Fruit fly (Drosophila melanogaster) whole organism, embryonic: ENCODE results near the gene ppk30.

Source experiments
- CG10147 ChIP-seq: fragments of 200-800 bp; sonication (Bioruptor generic); optimal IDR thresholded peaks from 2 replicates; lab custom pipeline; 2019; ENCODE audit warnings: missing biosample characterization, mild to moderate bottlenecking, missing genetic modification characterization, moderate library complexity
- CG1024 ChIP-seq: fragments of 200-800 bp; sonication (Bioruptor generic); IDR thresholded peaks from 2 replicates; pipeline ENCODE4 v1.3.6; 2022; ENCODE audit warnings: missing biosample characterization, missing genetic modification characterization
- CG1233 ChIP-seq: fragments of 200-800 bp; sonication (Bioruptor generic); optimal IDR thresholded peaks from 4 replicates; lab custom pipeline; 2018; ENCODE audit warnings: missing biosample characterization, mild to moderate bottlenecking, missing genetic modification characterization
- CG12942 ChIP-seq: fragments of 200-800 bp; sonication (Bioruptor generic); optimal IDR thresholded peaks from 3 replicates; lab custom pipeline; 2016; ENCODE audit warnings: missing biosample characterization, missing genetic modification characterization
- CG14667 ChIP-seq: fragments of 200-800 bp; sonication (Bioruptor generic); IDR thresholded peaks from 2 replicates; pipeline ENCODE4 v1.3.6; 2022; ENCODE audit warnings: missing biosample characterization, missing genetic modification characterization
- CG14860 ChIP-seq: fragments of 200-800 bp; sonication (Bioruptor generic); IDR thresholded peaks from 3 replicates; pipeline ENCODE4 v1.3.6; 2022; ENCODE audit warnings: missing biosample characterization, missing genetic modification characterization; ENCODE audit not compliant: partially characterized antibody
- CG1647 ChIP-seq: fragments of 200-800 bp; sonication (Bioruptor generic); optimal IDR thresholded peaks from 3 replicates; lab custom pipeline; 2016; ENCODE audit warnings: missing biosample characterization, missing genetic modification characterization
- CG17612 ChIP-seq: fragments of 200-800 bp; sonication (Bioruptor generic); IDR thresholded peaks from 2 replicates; pipeline ENCODE4 v1.3.6; 2022; ENCODE audit warnings: missing biosample characterization, missing genetic modification characterization
- CG1792 ChIP-seq: fragments of 200-800 bp; sonication (Bioruptor generic); optimal IDR thresholded peaks from 2 replicates; lab custom pipeline; 2016; ENCODE audit warnings: missing biosample characterization, missing genetic modification characterization
- CG1832 ChIP-seq: fragments of 200-800 bp; sonication (Bioruptor generic); optimal IDR thresholded peaks from 2 replicates; lab custom pipeline; 2017; ENCODE audit warnings: missing biosample characterization, mild to moderate bottlenecking, missing genetic modification characterization, inconsistent platforms
- CG2116 ChIP-seq: fragments of 200-800 bp; sonication (Bioruptor generic); optimal IDR thresholded peaks from 3 replicates; lab custom pipeline; 2018; ENCODE audit warnings: missing biosample characterization, mild to moderate bottlenecking, missing genetic modification characterization
- CG2120 ChIP-seq: fragments of 200-800 bp; sonication (Bioruptor generic); optimal IDR thresholded peaks from 3 replicates; lab custom pipeline; 2016; ENCODE audit warnings: missing biosample characterization, missing genetic modification characterization
- CG30431 ChIP-seq: fragments of 200-800 bp; sonication (Bioruptor generic); optimal IDR thresholded peaks from 2 replicates; lab custom pipeline; 2017; ENCODE audit warnings: missing biosample characterization, missing genetic modification characterization
- CG32767 ChIP-seq: fragments of 200-800 bp; sonication (Bioruptor generic); IDR thresholded peaks from 2 replicates; pipeline ENCODE4 v1.3.6; 2022; ENCODE audit warnings: missing biosample characterization, missing genetic modification characterization
- CG3407 ChIP-seq: fragments of 200-800 bp; sonication (Bioruptor generic); optimal IDR thresholded peaks from 2 replicates; lab custom pipeline; 2018; ENCODE audit warnings: missing biosample characterization, mild to moderate bottlenecking, missing genetic modification characterization
- CG4404 ChIP-seq: fragments of 200-800 bp; sonication (Bioruptor generic); IDR thresholded peaks from 2 replicates; pipeline ENCODE4 v1.3.6; 2022; ENCODE audit warnings: missing biosample characterization, missing genetic modification characterization
- CG6765 ChIP-seq: fragments of 200-800 bp; sonication (Bioruptor generic); optimal IDR thresholded peaks from 3 replicates; lab custom pipeline; 2017; ENCODE audit warnings: missing biosample characterization, mild to moderate bottlenecking, missing genetic modification characterization
- CG6854 ChIP-seq: fragments of 200-800 bp; sonication (Bioruptor generic); optimal IDR thresholded peaks from 3 replicates; lab custom pipeline; 2017; ENCODE audit warnings: missing biosample characterization, mild to moderate bottlenecking, missing genetic modification characterization
- CG9797 ChIP-seq: fragments of 200-800 bp; sonication (Bioruptor generic); optimal IDR thresholded peaks from 3 replicates; lab custom pipeline; 2018; ENCODE audit warnings: missing biosample characterization, mild to moderate bottlenecking, missing genetic modification characterization
- D19A ChIP-seq: fragments of 200-800 bp; optimal IDR thresholded peaks from 3 replicates; lab custom pipeline; 2019; ENCODE audit warnings: missing biosample characterization, mild to moderate bottlenecking, missing genetic modification characterization, moderate library complexity
- Doc3 ChIP-seq: fragments of 200-800 bp; sonication (Bioruptor generic); IDR thresholded peaks from 3 replicates; pipeline ENCODE4 v1.3.6; 2022; ENCODE audit warnings: missing biosample characterization, missing genetic modification characterization; ENCODE audit not compliant: partially characterized antibody
- E2f1 ChIP-seq: fragments of 200-800 bp; sonication (Bioruptor generic); IDR thresholded peaks from 2 replicates; pipeline ENCODE4 v1.3.6; 2022; ENCODE audit warnings: missing biosample characterization, missing genetic modification characterization
- Ets65A ChIP-seq: fragments of 200-800 bp; sonication (Bioruptor generic); peaks from one replicate; lab custom pipeline; 2016; ENCODE audit warnings: missing biosample characterization, missing genetic modification characterization
- HLH3B ChIP-seq: fragments of 200-800 bp; sonication (Bioruptor generic); IDR thresholded peaks from 2 replicates; pipeline ENCODE4 v1.3.6; 2022; ENCODE audit warnings: missing biosample characterization, missing genetic modification characterization
- HLH4C ChIP-seq: fragments of 200-800 bp; sonication (Bioruptor generic); IDR thresholded peaks from 3 replicates; pipeline ENCODE4 v1.3.6; 2022; ENCODE audit warnings: missing biosample characterization, missing genetic modification characterization; ENCODE audit not compliant: partially characterized antibody
- HLH54F ChIP-seq: fragments of 200-800 bp; sonication (Bioruptor generic); optimal IDR thresholded peaks from 3 replicates; lab custom pipeline; 2016; ENCODE audit warnings: missing biosample characterization, missing genetic modification characterization
- HmgZ ChIP-seq: fragments of 200-800 bp; sonication (Bioruptor generic); optimal IDR thresholded peaks from 2 replicates; lab custom pipeline; 2018; ENCODE audit warnings: missing biosample characterization, mild to moderate bottlenecking, missing genetic modification characterization
- Hr3 ChIP-seq: fragments of 200-800 bp; sonication (Bioruptor generic); optimal IDR thresholded peaks from 3 replicates; lab custom pipeline; 2016; ENCODE audit warnings: missing biosample characterization, missing genetic modification characterization
- Jarid2 ChIP-seq: fragments of 200-800 bp; sonication (Bioruptor generic); optimal IDR thresholded peaks from 3 replicates; lab custom pipeline; 2017; ENCODE audit warnings: mild to moderate bottlenecking, missing biosample characterization, missing genetic modification reagents, missing genetic modification characterization
- Mad ChIP-seq: fragments of 200-800 bp; sonication (Bioruptor generic); optimal IDR thresholded peaks from 2 replicates; lab custom pipeline; 2016; ENCODE audit warnings: missing biosample characterization, missing genetic modification characterization
- Myb ChIP-seq: fragments of 200-800 bp; sonication (Bioruptor generic); optimal IDR thresholded peaks from 2 replicates; lab custom pipeline; 2016; ENCODE audit warnings: missing biosample characterization, missing genetic modification characterization
- Oli ChIP-seq: fragments of 200-800 bp; sonication (Bioruptor generic); optimal IDR thresholded peaks from 2 replicates; lab custom pipeline; 2018; ENCODE audit warnings: missing biosample characterization, mild to moderate bottlenecking, missing genetic modification characterization, moderate library complexity
- Optix ChIP-seq: fragments of 200-800 bp; sonication (Bioruptor generic); IDR thresholded peaks from 3 replicates; pipeline ENCODE4 v1.3.6; 2022; ENCODE audit warnings: missing biosample characterization, missing genetic modification characterization
- Side ChIP-seq: fragments of 200-800 bp; sonication (Bioruptor generic); optimal IDR thresholded peaks from 2 replicates; lab custom pipeline; 2016; ENCODE audit warnings: missing biosample characterization, missing genetic modification characterization
- Sox100B ChIP-seq: fragments of 200-800 bp; sonication (Bioruptor generic); optimal IDR thresholded peaks from 3 replicates; lab custom pipeline; 2018; ENCODE audit warnings: missing biosample characterization, mild to moderate bottlenecking, missing genetic modification characterization
- YL-1 ChIP-seq: fragments of 200-800 bp; sonication (Bioruptor generic); optimal IDR thresholded peaks from 3 replicates; lab custom pipeline; 2017; ENCODE audit warnings: missing biosample characterization, mild to moderate bottlenecking, missing genetic modification characterization
- bsh ChIP-seq, 2 experiments: fragments of 200-800 bp; sonication (Bioruptor generic); optimal IDR thresholded peaks; 2 replicates each; lab custom pipeline; 2017 to 2018; ENCODE audit warnings: mild to moderate bottlenecking in 2 of 2, missing biosample characterization in 2 of 2, missing genetic modification characterization in 2 of 2, moderate library complexity in 1 of 2
- cg ChIP-seq: fragments of 200-800 bp; sonication (Bioruptor generic); optimal IDR thresholded peaks from 3 replicates; lab custom pipeline; 2019; ENCODE audit warnings: missing biosample characterization, mild to moderate bottlenecking, missing genetic modification characterization, moderate library complexity
- crc ChIP-seq: fragments of 200-800 bp; sonication (Bioruptor generic); optimal IDR thresholded peaks from 2 replicates; lab custom pipeline; 2016; ENCODE audit warnings: missing biosample characterization, missing genetic modification characterization
- ewg ChIP-seq: fragments of 200-800 bp; sonication (Bioruptor generic); optimal IDR thresholded peaks from 3 replicates; lab custom pipeline; 2017; ENCODE audit warnings: mild to moderate bottlenecking, missing biosample characterization, missing genetic modification reagents, missing genetic modification characterization
- fd3F ChIP-seq: fragments of 200-800 bp; sonication (Bioruptor generic); optimal IDR thresholded peaks from 2 replicates; lab custom pipeline; 2018; ENCODE audit warnings: missing biosample characterization, mild to moderate bottlenecking, missing genetic modification characterization, moderate library complexity
- ftz-f1 ChIP-seq: fragments of 200-800 bp; sonication (Bioruptor generic); optimal IDR thresholded peaks from 2 replicates; lab custom pipeline; 2016; ENCODE audit warnings: missing biosample characterization, missing genetic modification characterization
- gcm ChIP-seq: fragments of 200-800 bp; sonication (Bioruptor generic); optimal IDR thresholded peaks from 2 replicates; lab custom pipeline; 2019; ENCODE audit warnings: missing biosample characterization, mild to moderate bottlenecking, missing genetic modification characterization, moderate library complexity
- gsb ChIP-seq: fragments of 200-800 bp; sonication (Bioruptor generic); IDR thresholded peaks from 2 replicates; pipeline ENCODE4 v1.3.6; 2022; ENCODE audit warnings: missing biosample characterization, missing genetic modification characterization
- ken ChIP-seq: fragments of 200-800 bp; sonication (Bioruptor generic); IDR thresholded peaks from 3 replicates; pipeline ENCODE4 v1.3.6; 2022; ENCODE audit warnings: missing biosample characterization, missing genetic modification characterization
- klu ChIP-seq: fragments of 200-800 bp; sonication (Bioruptor generic); IDR thresholded peaks from 2 replicates; pipeline ENCODE4 v1.3.6; 2022; ENCODE audit warnings: missing biosample characterization, missing genetic modification characterization
- nom ChIP-seq: fragments of 200-800 bp; sonication (Bioruptor generic); optimal IDR thresholded peaks from 2 replicates; lab custom pipeline; 2017; ENCODE audit warnings: missing biosample characterization, missing genetic modification characterization, mild to moderate bottlenecking, moderate library complexity, missing genetic modification reagents
- pita ChIP-seq: fragments of 200-800 bp; sonication (Bioruptor generic); optimal IDR thresholded peaks from 2 replicates; lab custom pipeline; 2017; ENCODE audit warnings: missing biosample characterization, mild to moderate bottlenecking, missing genetic modification characterization
- seq ChIP-seq: fragments of 200-800 bp; sonication (Bioruptor generic); IDR thresholded peaks from 2 replicates; pipeline ENCODE4 v1.3.6; 2022; ENCODE audit warnings: missing biosample characterization, missing genetic modification characterization
- sob ChIP-seq: fragments of 200-800 bp; sonication (Bioruptor generic); IDR thresholded peaks from 2 replicates; pipeline ENCODE4 v1.3.6; 2022; ENCODE audit warnings: missing biosample characterization, missing genetic modification characterization
- unpg ChIP-seq: fragments of 200-800 bp; sonication (Bioruptor generic); optimal IDR thresholded peaks from 3 replicates; lab custom pipeline; 2018; ENCODE audit warnings: missing biosample characterization, mild to moderate bottlenecking, missing genetic modification characterization, moderate library complexity
- vfl ChIP-seq: fragments of 200-800 bp; sonication (Bioruptor generic); optimal IDR thresholded peaks from 2 replicates; lab custom pipeline; 2016; ENCODE audit warnings: missing biosample characterization, missing genetic modification characterization

ppk30 gene

dm6 chr3R:29696359-29696758 lies 27.4 kb downstream of the ppk30 start (continued):
- TF ChIP-seq bsh (GFP tag; optimal IDR thresholded peaks at IDR 0.05; lab: Kevin White, UChicago) = peak in 1 of 2 experiments; percentile 32
- TF ChIP-seq CG10147 = no peak
- TF ChIP-seq D19A (tag; lab: Kevin White, UChicago) = no peak
- TF ChIP-seq Oli (tag; lab: Kevin White, UChicago) = no peak
- no peak for TF ChIP-seq YL-1 (GFP tag; lab: Kevin White, UChicago)
- no peak for TF ChIP-seq CG14667
- TF ChIP-seq CG1024 (GFP tag; lab: Robert Waterston, UW) = no peak
- TF ChIP-seq unpg (GFP tag; lab: Kevin White, UChicago) = peak; percentile 22
- TF ChIP-seq E2f1 = no peak
- TF ChIP-seq klu (GFP tag; lab: Robert Waterston, UW) = no peak
- TF ChIP-seq CG9797 (GFP tag; lab: Kevin White, UChicago) = no peak
- no peak for TF ChIP-seq HLH3B (GFP tag; lab: Robert Waterston, UW)
- no peak for TF ChIP-seq CG12942
- no peak for TF ChIP-seq CG1647 (GFP tag; lab: Kevin White, UChicago)
- no peak for TF ChIP-seq Doc3
- TF ChIP-seq HLH54F (GFP tag; lab: Kevin White, UChicago) = no peak
- TF ChIP-seq CG6854 (GFP tag; lab: Kevin White, UChicago) = no peak
- no peak for TF ChIP-seq CG1233 (GFP tag; lab: Kevin White, UChicago)
- TF ChIP-seq HLH4C = no peak
- TF ChIP-seq Mad = no peak
- no peak for TF ChIP-seq CG2120 (GFP tag; lab: Kevin White, UChicago)
- peak; percentile 67 for TF ChIP-seq CG4404 (GFP tag; lab: Robert Waterston, UW)
- no peak for TF ChIP-seq CG1792 (GFP tag; lab: Kevin White, UChicago)
- no peak for TF ChIP-seq CG17612 (GFP tag; lab: Robert Waterston, UW)
- no peak for TF ChIP-seq Myb (GFP tag; lab: Kevin White, UChicago)
- no peak for TF ChIP-seq Hr3 (GFP tag; lab: Kevin White, UChicago)
- TF ChIP-seq Sox100B (GFP tag; lab: Kevin White, UChicago) = no peak
- no peak for TF ChIP-seq seq (GFP tag; lab: Robert Waterston, UW)
- TF ChIP-seq vfl (GFP tag; lab: Kevin White, UChicago) = no peak
- TF ChIP-seq CG2116 (GFP tag; lab: Kevin White, UChicago) = no peak
- TF ChIP-seq gsb (GFP tag; lab: Robert Waterston, UW) = no peak
- TF ChIP-seq crc (GFP tag; lab: Kevin White, UChicago) = no peak
- TF ChIP-seq CG6765 = no peak
- no peak for TF ChIP-seq CG32767
- no peak for TF ChIP-seq CG1832 (GFP tag; lab: Kevin White, UChicago)
- no peak for TF ChIP-seq CG14860 (GFP tag; lab: Robert Waterston, UW)
- no peak for TF ChIP-seq Optix (GFP tag; lab: Robert Waterston, UW)
- TF ChIP-seq ftz-f1 (GFP tag; lab: Kevin White, UChicago) = no peak
- TF ChIP-seq Ets65A = no peak
- TF ChIP-seq ken (GFP tag; lab: Robert Waterston, UW) = 0 out of 3 replicates have a peak, but pooled peaks have one; percentile 16
- no peak for TF ChIP-seq Jarid2
- no peak for TF ChIP-seq nom
- no peak for TF ChIP-seq cg (GFP tag; lab: Kevin White, UChicago)
- TF ChIP-seq CG3407 (GFP tag; lab: Kevin White, UChicago) = no peak
- TF ChIP-seq ewg (GFP tag; lab: Kevin White, UChicago) = no peak
- no peak for TF ChIP-seq CG30431
- no peak for TF ChIP-seq fd3F (GFP tag; lab: Kevin White, UChicago)
- TF ChIP-seq HmgZ (tag; lab: Kevin White, UChicago) = no peak
- TF ChIP-seq gcm = no peak
- TF ChIP-seq Side (GFP tag; lab: Kevin White, UChicago) = no peak
- peak; percentile 9; the same call in 1 of the 2 replicates for TF ChIP-seq sob (GFP tag; lab: Robert Waterston, UW)
- TF ChIP-seq pita = no peak
